Worm (Caenorhabditis elegans) whole organism, L2 larva: ENCODE results near the gene F23D12.10.

ENCODE experiments used
- C34F6.9 ChIP-seq: fragments of 150-350 bp; optimal IDR thresholded peaks from 2 replicates; lab custom pipeline; 2014; ENCODE audit warnings: missing biosample characterization, missing genetic modification characterization
- F13H6.1 ChIP-seq: sonication (generic microtip); optimal IDR thresholded peaks from 2 replicates; lab custom pipeline; 2016; ENCODE audit warnings: missing genetic modification characterization, missing compliant biosample characterization
- R02D3.7 ChIP-seq: fragments of 150-350 bp; optimal IDR thresholded peaks from 2 replicates; lab custom pipeline; 2014; ENCODE audit warnings: missing biosample characterization, missing genetic modification characterization
- Y55F3AM.14 ChIP-seq: fragments of 200-800 bp; sonication (Bioruptor generic); optimal IDR thresholded peaks from 2 replicates; lab custom pipeline; 2018; ENCODE audit warnings: mild to moderate bottlenecking, missing genetic modification characterization, missing compliant biosample characterization
- alr-1 ChIP-seq: fragments of 150-350 bp; optimal IDR thresholded peaks from 2 replicates; lab custom pipeline; 2014; ENCODE audit warnings: missing biosample characterization, missing genetic modification characterization
- aly-2 ChIP-seq: fragments of 150-350 bp; optimal IDR thresholded peaks from 2 replicates; lab custom pipeline; 2014; ENCODE audit warnings: missing biosample characterization, missing genetic modification characterization
- ama-1 ChIP-seq: fragments of 150-350 bp; optimal IDR thresholded peaks from 2 replicates; lab custom pipeline; 2018; ENCODE audit warnings: inconsistent platforms
- blmp-1 ChIP-seq: sonication (generic microtip); optimal IDR thresholded peaks from 2 replicates; lab custom pipeline; 2017; ENCODE audit warnings: missing genetic modification characterization, mild to moderate bottlenecking, missing compliant biosample characterization, antibody characterized with exemption, moderate library complexity; ENCODE audit not compliant: insufficient read depth
- ceh-16 ChIP-seq: fragments of 150-350 bp; optimal IDR thresholded peaks from 2 replicates; lab custom pipeline; 2014; ENCODE audit warnings: missing biosample characterization, missing genetic modification characterization
- ceh-82 ChIP-seq: fragments of 150-350 bp; optimal IDR thresholded peaks from 2 replicates; lab custom pipeline; 2014; ENCODE audit warnings: missing biosample characterization, missing genetic modification characterization
- crh-2 ChIP-seq: sonication (generic microtip); optimal IDR thresholded peaks from 2 replicates; lab custom pipeline; 2017; ENCODE audit warnings: missing biosample characterization, missing genetic modification characterization
- egl-27 ChIP-seq: sonication (generic microtip); optimal IDR thresholded peaks from 3 replicates; lab custom pipeline; 2017; ENCODE audit warnings: missing biosample characterization, missing genetic modification reagents, missing genetic modification characterization
- fos-1 ChIP-seq: fragments of 150-350 bp; optimal IDR thresholded peaks from 2 replicates; lab custom pipeline; 2014; ENCODE audit warnings: missing biosample characterization, missing genetic modification characterization
- gmeb-1 ChIP-seq: fragments of 150-350 bp; optimal IDR thresholded peaks from 2 replicates; lab custom pipeline; 2014; ENCODE audit warnings: missing biosample characterization, missing genetic modification characterization
- lin-11 ChIP-seq: fragments of 150-350 bp; sonication (generic microtip); optimal IDR thresholded peaks from 2 replicates; lab custom pipeline; 2014; ENCODE audit warnings: missing biosample characterization, missing genetic modification characterization, inconsistent platforms, mixed read lengths
- lin-13 ChIP-seq: fragments of 150-350 bp; optimal IDR thresholded peaks from 2 replicates; lab custom pipeline; 2014; ENCODE audit warnings: missing biosample characterization, missing genetic modification reagents, missing genetic modification characterization
- lin-39 ChIP-seq: fragments of 150-350 bp; optimal IDR thresholded peaks from 2 replicates; lab custom pipeline; 2014; ENCODE audit warnings: missing biosample characterization, missing genetic modification reagents, missing genetic modification characterization
- lsy-2 ChIP-seq, 2 experiments: fragments of 150-350 bp in 1 of 2; sonication (generic microtip) in 1 of 2; optimal IDR thresholded peaks; 2 replicates each; lab custom pipeline; 2014 to 2017; ENCODE audit warnings: missing biosample characterization in 2 of 2, missing genetic modification characterization in 2 of 2
- mbf-1 ChIP-seq: sonication (generic microtip); optimal IDR thresholded peaks from 2 replicates; lab custom pipeline; 2017; ENCODE audit warnings: missing biosample characterization, missing genetic modification characterization
- mdl-1 ChIP-seq, 2 experiments: fragments of 150-350 bp in 1 of 2; sonication (generic microtip) in 1 of 2; optimal IDR thresholded peaks; 2 replicates each; lab custom pipeline; 2017; ENCODE audit warnings: missing biosample characterization in 2 of 2, missing genetic modification characterization in 2 of 2
- nhr-11 ChIP-seq: fragments of 150-350 bp; optimal IDR thresholded peaks from 2 replicates; lab custom pipeline; 2014; ENCODE audit warnings: missing biosample characterization, missing genetic modification characterization
- nhr-12 ChIP-seq: fragments of 150-350 bp; optimal IDR thresholded peaks from 2 replicates; lab custom pipeline; 2014; ENCODE audit warnings: missing biosample characterization, missing genetic modification characterization
- nhr-129 ChIP-seq: fragments of 150-350 bp; optimal IDR thresholded peaks from 2 replicates; lab custom pipeline; 2014; ENCODE audit warnings: missing biosample characterization, missing genetic modification characterization
- nhr-23 ChIP-seq: fragments of 150-350 bp; optimal IDR thresholded peaks from 2 replicates; lab custom pipeline; 2014; ENCODE audit warnings: missing biosample characterization, missing genetic modification reagents, missing genetic modification characterization
- nhr-237 ChIP-seq: fragments of 150-350 bp; optimal IDR thresholded peaks from 2 replicates; lab custom pipeline; 2014; ENCODE audit warnings: missing biosample characterization, missing genetic modification characterization
- nhr-25 ChIP-seq: fragments of 150-350 bp; sonication (generic microtip); optimal IDR thresholded peaks from 3 replicates; lab custom pipeline; 2014; ENCODE audit warnings: missing biosample characterization, missing genetic modification characterization
- nhr-6 ChIP-seq: fragments of 150-350 bp; optimal IDR thresholded peaks from 2 replicates; lab custom pipeline; 2014; ENCODE audit warnings: missing biosample characterization, missing genetic modification characterization
- nhr-77 ChIP-seq: fragments of 150-350 bp; optimal IDR thresholded peaks from 2 replicates; lab custom pipeline; 2014; ENCODE audit warnings: missing biosample characterization, missing genetic modification characterization
- sem-4 ChIP-seq: fragments of 150-350 bp; optimal IDR thresholded peaks from 2 replicates; lab custom pipeline; 2014; ENCODE audit warnings: missing biosample characterization, missing genetic modification reagents, missing genetic modification characterization
- skn-1 ChIP-seq: sonication (generic microtip); optimal IDR thresholded peaks from 2 replicates; lab custom pipeline; 2017; ENCODE audit warnings: missing biosample characterization, missing genetic modification characterization
- sma-3 ChIP-seq: sonication (generic microtip); optimal IDR thresholded peaks from 2 replicates; lab custom pipeline; 2016; ENCODE audit warnings: missing genetic modification reagents, missing genetic modification characterization, missing compliant biosample characterization
- sma-9 ChIP-seq, 2 experiments: fragments of 150-350 bp in 1 of 2; sonication (generic microtip) in 1 of 2; optimal IDR thresholded peaks; 2 replicates each; lab custom pipeline; 2014 to 2016; ENCODE audit warnings: missing genetic modification characterization in 2 of 2, mild to moderate bottlenecking in 1 of 2, missing biosample characterization in 1 of 2, missing compliant biosample characterization in 1 of 2, missing genetic modification reagents in 1 of 2, moderate library complexity in 1 of 2
- unc-55 ChIP-seq: fragments of 150-350 bp; sonication (generic microtip); optimal IDR thresholded peaks from 3 replicates; lab custom pipeline; 2014; ENCODE audit warnings: missing biosample characterization, missing genetic modification reagents, missing genetic modification characterization
- unc-62 ChIP-seq: fragments of 150-350 bp; optimal IDR thresholded peaks from 2 replicates; lab custom pipeline; 2014; ENCODE audit warnings: missing biosample characterization, missing genetic modification reagents, missing genetic modification characterization
- zag-1 ChIP-seq: fragments of 150-350 bp; optimal IDR thresholded peaks from 2 replicates; lab custom pipeline; 2014; ENCODE audit warnings: missing biosample characterization, missing genetic modification characterization
- ztf-1 ChIP-seq: fragments of 200-800 bp; sonication (Bioruptor generic); conservative IDR thresholded peaks from 2 replicates; pipeline ENCODE4 v1.3.6; 2022; ENCODE audit warnings: missing genetic modification characterization, missing compliant biosample characterization
- ztf-4 ChIP-seq: fragments of 150-350 bp; optimal IDR thresholded peaks from 2 replicates; lab custom pipeline; 2014; ENCODE audit warnings: missing biosample characterization, missing genetic modification characterization

Gene F23D12.10

DNA sequence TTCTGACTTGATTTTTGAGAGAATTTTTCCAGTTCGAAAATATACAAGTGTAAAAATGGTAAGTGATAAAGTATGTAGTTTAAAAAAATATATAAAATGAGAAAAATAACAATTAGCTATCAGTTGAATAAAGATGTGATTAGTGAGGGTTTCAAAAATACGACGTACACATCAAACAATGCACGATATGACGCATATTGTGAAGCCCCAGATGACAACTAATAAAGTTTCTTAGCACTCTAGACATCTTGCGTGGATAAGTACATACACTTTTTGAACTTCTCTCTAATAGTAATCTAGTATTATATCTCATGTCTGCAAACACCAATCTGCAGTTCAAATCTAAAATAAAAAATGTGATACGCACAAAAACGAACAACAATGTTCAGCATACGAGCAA is 14.9 kb upstream of the F23D12.10 start:
- TF ChIP-seq alr-1: no peak
- TF ChIP-seq lin-11 (tag; lab: Kevin White, UChicago): no peak
- TF ChIP-seq nhr-6 (tag; lab: Kevin White, UChicago): no peak
- no peak for TF ChIP-seq ceh-82 (tag; lab: Kevin White, UChicago)
- TF ChIP-seq nhr-23 (tag; lab: Kevin White, UChicago): no peak
- TF ChIP-seq sma-3 (GFP tag; lab: Kevin White, UChicago): no peak
- no peak for TF ChIP-seq unc-62 (GFP tag; lab: Kevin White, UChicago)
- no peak for TF ChIP-seq Y55F3AM.14 (GFP tag; lab: Kevin White, UChicago)

- TF ChIP-seq nhr-12 (tag; lab: Kevin White, UChicago) (no peak), ztf-4 (tag; lab: Kevin White, UChicago) (no peak), egl-27 (tag; lab: Kevin White, UChicago) (no peak), fos-1 (no peak), nhr-237 (no peak), sma-9 (GFP tag; optimal IDR thresholded peaks at IDR 0.05; lab: Kevin White, UChicago) (no peak), sma-9 (tag; optimal IDR thresholded peaks at IDR 0.05; lab: Kevin White, UChicago) (no peak), aly-2 (tag; lab: Kevin White, UChicago) (no peak), gmeb-1 (no peak), ceh-16 (tag; lab: Kevin White, UChicago) (no peak), nhr-11 (tag; lab: Kevin White, UChicago) (no peak), lin-39 (no peak), mdl-1 (tag; optimal IDR thresholded peaks at IDR 0.05; lab: Kevin White, UChicago) (no peak), mbf-1 (no peak), nhr-6 (tag; lab: Kevin White, UChicago) (no peak), nhr-129 (tag; lab: Kevin White, UChicago) (no peak), ama-1 (lab: Kevin White, UChicago) (no peak)
Measured at ce11 chrX:14428052-14428451, 12.5 kb upstream of the F23D12.10 start, which contains the start of gene F23D12.1. Gene F23D12.1, minus strand, starts transcription at chrX:14428152.

- TF ChIP-seq lsy-2 (tag; optimal IDR thresholded peaks at IDR 0.05; lab: Kevin White, UChicago): no peak
- no peak for TF ChIP-seq nhr-11 (tag; lab: Kevin White, UChicago)
- no peak for TF ChIP-seq crh-2 (tag; lab: Kevin White, UChicago)
- TF ChIP-seq sma-3 (GFP tag; lab: Kevin White, UChicago): no peak
- no peak for TF ChIP-seq F13H6.1 (tag; lab: Kevin White, UChicago)
- TF ChIP-seq R02D3.7 (tag; lab: Kevin White, UChicago): no peak
- TF ChIP-seq unc-55 (GFP tag; lab: Kevin White, UChicago): no peak
- no peak for TF ChIP-seq sem-4 (tag; lab: Kevin White, UChicago)
Measured at ce11 chrX:14424673-14425072, 9.1 kb upstream of the F23D12.10 start, which contains the start of gene F23D12.11. Gene F23D12.11, minus strand, starts transcription at chrX:14424751.

DNA sequence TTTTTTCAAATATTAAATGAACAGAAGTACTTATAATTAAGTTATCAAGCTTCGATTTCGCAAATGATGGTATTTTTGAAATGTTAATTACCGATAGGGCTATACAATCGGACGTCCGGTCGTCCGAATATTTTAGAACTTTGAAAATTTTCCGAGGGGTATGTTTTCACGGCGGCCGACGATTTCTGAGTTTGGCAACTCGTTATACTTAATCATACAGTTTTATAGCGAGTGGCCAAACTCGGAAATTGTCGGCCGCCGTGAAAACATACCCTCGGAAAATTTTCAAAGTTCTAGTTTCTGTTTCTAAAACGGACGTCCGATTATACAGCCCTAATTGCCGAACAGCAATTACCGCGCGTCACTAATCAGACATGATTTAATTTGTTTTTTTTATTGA is 8.6 kb upstream of the F23D12.10 start:
- no peak for TF ChIP-seq blmp-1 (tag; lab: Kevin White, UChicago)
- no peak for TF ChIP-seq C34F6.9
- no peak for TF ChIP-seq ztf-1
- TF ChIP-seq lsy-2 (tag; optimal IDR thresholded peaks at IDR 0.05; lab: Kevin White, UChicago): no peak
- no peak for TF ChIP-seq nhr-25
- TF ChIP-seq zag-1 (tag; lab: Kevin White, UChicago): no peak
- TF ChIP-seq aly-2 (tag; lab: Kevin White, UChicago): no peak
- no peak for TF ChIP-seq R02D3.7 (tag; lab: Kevin White, UChicago)
- TF ChIP-seq nhr-23 (tag; lab: Kevin White, UChicago): no peak
- TF ChIP-seq egl-27 (tag; lab: Kevin White, UChicago): no peak
- no peak for TF ChIP-seq ceh-82 (tag; lab: Kevin White, UChicago)
- TF ChIP-seq mdl-1 (tag; optimal IDR thresholded peaks at IDR 0.05; lab: Kevin White, UChicago): no peak
- TF ChIP-seq sma-3 (GFP tag; lab: Kevin White, UChicago): no peak
- no peak for TF ChIP-seq nhr-77 (tag; lab: Kevin White, UChicago)
- TF ChIP-seq lin-13 (GFP tag; lab: Kevin White, UChicago): no peak
- no peak for TF ChIP-seq skn-1
- no peak for TF ChIP-seq ama-1 (lab: Kevin White, UChicago)
